Worm (Caenorhabditis elegans): ENCODE measurements around the gene glb-28.

Gene glb-28

ce11 chrX:15272925-15273324 lies 44.1 kb downstream of the glb-28 start:
- TF ChIP-seq aha-1 (tag) = peak; percentile 54
- TF ChIP-seq mdt-29 (GFP tag; IDR thresholded peaks at IDR 0.05) = no peak
- no peak for TF ChIP-seq saeg-2 (GFP tag; IDR thresholded peaks at IDR 0.05)
- peak; percentile 72 for TF ChIP-seq nhr-25 (tag; optimal IDR thresholded peaks at IDR 0.05; ENCODE audit: borderline replicate concordance, insufficient read depth)

- TF ChIP-seq aha-1 (tag) = peak; percentile 93
- no peak for TF ChIP-seq php-3 (GFP tag; IDR thresholded peaks at IDR 0.05)
- no peak for TF ChIP-seq F44E2.7 (GFP tag; IDR thresholded peaks at IDR 0.05)
Measured at ce11 chrX:15270656-15271055, 46.4 kb downstream of the glb-28 start.

ce11 chrX:15268461-15268860 lies 48.6 kb downstream of the glb-28 start:
- peak in 1 of 2 experiments; percentile 96 for TF ChIP-seq unc-62 (GFP tag; optimal IDR thresholded peaks at IDR 0.05 in 1 of 2)
- no peak for TF ChIP-seq unc-62 (tag; optimal IDR thresholded peaks at IDR 0.05)
- no peak for TF ChIP-seq nhr-77 (tag; optimal IDR thresholded peaks at IDR 0.05)
